Fruit fly (Drosophila melanogaster) whole organism, wandering third instar larva: Measurements from ENCODE around the gene JhI-21.
A peak's percentile ranks its signal among the peaks of the same experiment; 100 is the strongest.

Experiments used
- Abd-B ChIP-seq: fragments of >200 bp; optimal IDR thresholded peaks from 2 replicates; lab custom pipeline; 2017; ENCODE audit warnings: missing biosample characterization, missing genetic modification characterization
- CG32264 ChIP-seq: fragments of 200-800 bp; sonication (Bioruptor generic); optimal IDR thresholded peaks from 2 replicates; lab custom pipeline; 2016; ENCODE audit warnings: missing biosample characterization, missing genetic modification characterization
- CG9705 ChIP-seq: fragments of 200-800 bp; sonication (Bioruptor generic); optimal IDR thresholded peaks from 2 replicates; lab custom pipeline; 2018; ENCODE audit warnings: missing biosample characterization, mild to moderate bottlenecking, missing genetic modification characterization
- CrebA ChIP-seq: fragments of 200-800 bp; sonication (Bioruptor generic); optimal IDR thresholded peaks from 2 replicates; lab custom pipeline; 2016; ENCODE audit warnings: missing biosample characterization, mild to moderate bottlenecking, missing genetic modification characterization, borderline replicate concordance
- Dfd ChIP-seq: fragments of >200 bp; optimal IDR thresholded peaks from 2 replicates; lab custom pipeline; 2017; ENCODE audit warnings: missing biosample characterization, missing genetic modification characterization
- Dif ChIP-seq: fragments of 200-275, 200-300 bp; sonication (Bioruptor generic); optimal IDR thresholded peaks from 2 replicates; lab custom pipeline; 2018; ENCODE audit warnings: missing biosample characterization, missing genetic modification characterization; ENCODE audit not compliant: partially characterized antibody
- Hnf4 ChIP-seq: fragments of 200-800 bp; sonication (Bioruptor generic); optimal IDR thresholded peaks from 2 replicates; lab custom pipeline; 2016; ENCODE audit warnings: missing biosample characterization, mild to moderate bottlenecking, missing genetic modification characterization
- Hr78 ChIP-seq: fragments of >200 bp; optimal IDR thresholded peaks from 2 replicates; lab custom pipeline; 2017; ENCODE audit warnings: missing biosample characterization, missing genetic modification characterization
- Hr83 ChIP-seq: fragments of 200-300 bp; sonication (Bioruptor generic); optimal IDR thresholded peaks from 2 replicates; lab custom pipeline; 2016; ENCODE audit warnings: missing biosample characterization, mild to moderate bottlenecking, missing genetic modification characterization, moderate library complexity; ENCODE audit not compliant: poor library complexity, severe bottlenecking
- N ChIP-seq: fragments of >200 bp; optimal IDR thresholded peaks from 2 replicates; lab custom pipeline; 2018; ENCODE audit warnings: missing biosample characterization, missing external identifiers, missing genetic modification characterization
- OdsH ChIP-seq: fragments of 200-800 bp; sonication (Bioruptor generic); optimal IDR thresholded peaks from 2 replicates; lab custom pipeline; 2016; ENCODE audit warnings: missing biosample characterization, mild to moderate bottlenecking, missing genetic modification characterization
- Rel ChIP-seq, 2 experiments: fragments of 200-800 bp; sonication (Bioruptor generic) in 1 of 2; optimal IDR thresholded peaks; 2 replicates in 1 of 2; 3 replicates in 1 of 2; lab custom pipeline; 2016 to 2019; ENCODE audit warnings: mild to moderate bottlenecking in 2 of 2, missing biosample characterization in 2 of 2, missing genetic modification characterization in 2 of 2, moderate library complexity in 1 of 2
- Sp1 ChIP-seq: fragments of 200-800 bp; sonication (Bioruptor generic); optimal IDR thresholded peaks from 3 replicates; lab custom pipeline; 2019; ENCODE audit warnings: missing biosample characterization, mild to moderate bottlenecking, missing genetic modification characterization, moderate library complexity
- Vsx2 ChIP-seq: fragments of 200-300, 225-300 bp; sonication (Bioruptor generic); optimal IDR thresholded peaks from 2 replicates; lab custom pipeline; 2018; ENCODE audit warnings: missing biosample characterization, missing genetic modification characterization; ENCODE audit not compliant: partially characterized antibody
- br ChIP-seq: fragments of 200-800 bp; sonication (Bioruptor generic); optimal IDR thresholded peaks from 2 replicates; lab custom pipeline; 2016; ENCODE audit warnings: missing biosample characterization, missing genetic modification characterization
- dmrt93B ChIP-seq: fragments of 200-800 bp; sonication (Bioruptor generic); optimal IDR thresholded peaks from 2 replicates; lab custom pipeline; 2018; ENCODE audit warnings: missing biosample characterization, mild to moderate bottlenecking, missing genetic modification characterization
- dsf ChIP-seq: sonication (Bioruptor generic); optimal IDR thresholded peaks from 2 replicates; lab custom pipeline; 2016; ENCODE audit warnings: missing biosample characterization, missing genetic modification characterization, borderline replicate concordance
- ey ChIP-seq: fragments of 200-800 bp; sonication (Bioruptor generic); optimal IDR thresholded peaks from 2 replicates; lab custom pipeline; 2016; ENCODE audit warnings: missing biosample characterization, missing genetic modification characterization
- fru ChIP-seq: fragments of 200-800 bp; sonication (Bioruptor generic); optimal IDR thresholded peaks from 3 replicates; lab custom pipeline; 2016; ENCODE audit warnings: missing biosample characterization, mild to moderate bottlenecking, missing genetic modification characterization
- h ChIP-seq: fragments of 200-800 bp; sonication (Bioruptor generic); optimal IDR thresholded peaks from 3 replicates; lab custom pipeline; 2016; ENCODE audit warnings: missing biosample characterization, mild to moderate bottlenecking, missing genetic modification characterization
- jim ChIP-seq: fragments of 175-275, 200-325 bp; sonication (Bioruptor generic); optimal IDR thresholded peaks from 2 replicates; lab custom pipeline; 2016; ENCODE audit warnings: missing biosample characterization, mild to moderate bottlenecking, missing genetic modification characterization
- lola ChIP-seq: fragments of >200 bp; optimal IDR thresholded peaks from 2 replicates; lab custom pipeline; 2017; ENCODE audit warnings: missing biosample characterization, missing genetic modification characterization
- pan ChIP-seq: fragments of >200 bp; optimal IDR thresholded peaks from 2 replicates; lab custom pipeline; 2017
- psq ChIP-seq: fragments of 200-800 bp; sonication (Bioruptor generic); optimal IDR thresholded peaks from 3 replicates; lab custom pipeline; 2017; ENCODE audit warnings: missing biosample characterization, mild to moderate bottlenecking, missing genetic modification characterization, moderate library complexity
- rgr ChIP-seq: fragments of 200-800 bp; sonication (Bioruptor generic); optimal IDR thresholded peaks from 3 replicates; lab custom pipeline; 2016; ENCODE audit warnings: missing biosample characterization, mild to moderate bottlenecking, missing genetic modification characterization
- sv ChIP-seq: fragments of 200-800 bp; sonication (Bioruptor generic); optimal IDR thresholded peaks from 3 replicates; lab custom pipeline; 2016; ENCODE audit warnings: missing biosample characterization, missing genetic modification characterization
- tai ChIP-seq: sonication (Bioruptor generic); optimal IDR thresholded peaks from 2 replicates; lab custom pipeline; 2016; ENCODE audit warnings: missing biosample characterization, missing genetic modification characterization
- woc ChIP-seq: sonication (Bioruptor generic); optimal IDR thresholded peaks from 2 replicates; lab custom pipeline; 2016; ENCODE audit warnings: missing biosample characterization, mild to moderate bottlenecking, missing genetic modification characterization

JhI-21 gene

DNA sequence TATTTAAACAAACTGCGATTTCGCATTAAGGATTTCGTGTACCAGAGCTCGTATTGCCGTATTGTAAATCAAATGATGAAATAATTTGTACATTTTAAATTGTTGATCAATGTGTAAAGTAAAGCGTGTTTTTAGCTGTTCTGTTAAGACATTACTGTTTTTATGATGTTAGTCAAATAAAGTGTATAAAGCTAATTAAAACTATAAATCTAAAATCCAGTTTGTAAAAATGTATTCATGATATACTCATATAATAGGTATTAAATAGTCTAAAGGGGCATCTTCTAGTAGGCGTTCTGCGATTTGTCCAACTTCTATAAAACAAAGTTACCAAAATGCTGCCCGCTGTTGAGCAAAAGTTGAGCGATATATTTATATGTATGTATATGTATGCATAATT is 22.0 kb downstream of the JhI-21 start, which contains the start of gene CG18788:
CG18788 (plus strand) TSS at position 301 of the 400 bp plus-strand sequence.
- TF ChIP-seq dsf (no peak), OdsH (GFP tag; lab: Kevin White, UChicago) (no peak), Dfd (GFP tag; lab: Kevin White, UChicago) (no peak), Hnf4 (GFP tag; lab: Kevin White, UChicago) (no peak), sv (GFP tag; lab: Kevin White, UChicago) (no peak), Sp1 (GFP tag; lab: Kevin White, UChicago) (no peak), fru (GFP tag; lab: Kevin White, UChicago) (no peak), dmrt93B (no peak), tai (no peak)

DNA sequence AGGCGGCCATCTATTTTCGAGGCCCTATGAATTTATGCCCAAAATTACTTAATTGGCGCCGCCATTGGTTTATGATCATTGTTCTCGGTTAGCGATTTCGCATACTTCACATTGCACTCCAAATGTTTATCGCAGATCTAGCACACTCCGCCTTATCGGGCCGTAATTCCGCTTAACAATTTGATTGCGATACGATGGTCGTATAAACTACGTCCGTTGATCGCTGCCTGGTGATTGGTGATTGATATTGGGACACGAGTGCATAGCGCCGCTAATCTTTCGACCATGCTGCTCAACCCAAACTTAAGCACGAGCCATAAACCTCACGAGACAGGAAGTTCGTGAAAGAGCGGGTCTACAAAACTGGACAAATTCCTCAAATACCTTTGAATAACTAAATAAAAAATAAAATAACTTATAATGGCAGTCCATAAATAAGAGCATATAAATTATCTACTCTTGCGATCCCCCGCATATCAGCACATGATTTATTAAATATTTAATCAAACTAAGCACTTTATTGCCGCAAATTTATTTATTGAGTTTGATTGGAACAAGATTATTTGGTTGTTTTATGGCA is 25.2 kb downstream of the JhI-21 start:
- TF ChIP-seq Dfd (GFP tag; lab: Kevin White, UChicago) (no peak), br (GFP tag; lab: Kevin White, UChicago) (peak; percentile 15), rgr (GFP tag; lab: Kevin White, UChicago) (no peak), Rel (GFP tag; optimal IDR thresholded peaks at IDR 0.05; lab: Kevin White, UChicago) (no peak), Rel (tag; optimal IDR thresholded peaks at IDR 0.05; lab: Kevin White, UChicago) (peak; percentile 7), h (GFP tag; lab: Kevin White, UChicago) (peak; percentile 89)

DNA sequence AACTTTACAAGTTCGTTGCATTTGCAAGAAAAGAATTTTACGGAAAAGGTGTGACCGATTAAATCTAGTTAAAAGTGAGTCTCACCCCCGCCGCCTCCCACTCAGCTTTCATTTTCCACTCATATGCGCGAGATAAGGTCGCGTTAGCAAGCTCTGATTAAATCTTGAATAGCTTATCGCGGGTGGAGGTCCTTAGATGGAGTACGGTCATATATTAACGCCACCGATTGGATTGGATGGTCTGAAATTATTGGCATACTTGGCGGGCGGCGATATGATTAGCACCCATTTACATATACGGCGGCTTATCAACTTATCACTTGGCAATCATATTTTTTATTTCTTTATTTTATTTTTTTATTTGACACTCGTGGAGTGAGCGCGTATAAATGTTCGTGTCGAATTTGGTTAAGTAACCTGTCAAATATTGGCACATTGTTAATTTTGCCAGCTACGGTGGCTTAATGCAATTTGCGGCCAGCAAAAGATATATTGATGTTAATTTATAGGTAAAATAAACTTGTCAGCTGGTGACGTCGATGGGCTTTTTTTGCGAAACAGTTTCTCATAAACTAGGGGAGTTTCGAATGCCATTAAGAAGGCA is 26.1 kb downstream of the JhI-21 start:
- TF ChIP-seq Rel (GFP tag; optimal IDR thresholded peaks at IDR 0.05; lab: Kevin White, UChicago) (no peak), Rel (tag; optimal IDR thresholded peaks at IDR 0.05; lab: Kevin White, UChicago) (peak; percentile 15), psq (no peak), Sp1 (GFP tag; lab: Kevin White, UChicago) (peak; percentile 48), Hr78 (GFP tag; lab: Kevin White, UChicago) (no peak), Dif (peak; percentile 2), h (GFP tag; lab: Kevin White, UChicago) (peak; percentile 67), Vsx2 (GFP tag; lab: Kevin White, UChicago) (no peak), CrebA (no peak), br (GFP tag; lab: Kevin White, UChicago) (peak; percentile 51)
- TF ChIP-seq, all 38 proteins: peak for 5

DNA sequence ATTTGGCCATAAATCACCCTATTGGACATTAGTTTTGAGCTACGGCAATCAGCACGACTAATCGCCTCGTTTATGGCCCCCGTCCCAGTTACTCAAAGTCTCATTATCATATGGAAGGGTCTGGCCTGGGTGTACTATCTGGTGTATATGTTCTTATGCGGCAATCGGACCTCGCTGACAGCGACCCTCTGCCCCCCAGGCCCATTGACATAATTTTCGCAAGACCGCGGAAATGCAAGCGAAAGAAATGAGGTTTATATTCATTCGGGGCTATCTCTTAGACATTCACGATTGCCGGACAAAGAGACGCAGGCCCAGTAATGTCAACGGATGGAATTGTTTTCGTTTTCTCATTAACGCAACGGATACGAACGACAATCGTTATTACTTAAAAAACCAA is 27.0 kb downstream of the JhI-21 start:
- TF ChIP-seq lola: no peak
- TF ChIP-seq Dfd (GFP tag; lab: Kevin White, UChicago): no peak
- no peak for TF ChIP-seq jim (GFP tag; lab: Kevin White, UChicago)
- no peak for TF ChIP-seq CG32264 (GFP tag; lab: Kevin White, UChicago)
- no peak for TF ChIP-seq Dif
- TF ChIP-seq dmrt93B: no peak
- no peak for TF ChIP-seq rgr (GFP tag; lab: Kevin White, UChicago)
- TF ChIP-seq fru (GFP tag; lab: Kevin White, UChicago): no peak
- no peak for TF ChIP-seq Hnf4 (GFP tag; lab: Kevin White, UChicago)
- no peak for TF ChIP-seq pan (lab: Kevin White, UChicago)

DNA sequence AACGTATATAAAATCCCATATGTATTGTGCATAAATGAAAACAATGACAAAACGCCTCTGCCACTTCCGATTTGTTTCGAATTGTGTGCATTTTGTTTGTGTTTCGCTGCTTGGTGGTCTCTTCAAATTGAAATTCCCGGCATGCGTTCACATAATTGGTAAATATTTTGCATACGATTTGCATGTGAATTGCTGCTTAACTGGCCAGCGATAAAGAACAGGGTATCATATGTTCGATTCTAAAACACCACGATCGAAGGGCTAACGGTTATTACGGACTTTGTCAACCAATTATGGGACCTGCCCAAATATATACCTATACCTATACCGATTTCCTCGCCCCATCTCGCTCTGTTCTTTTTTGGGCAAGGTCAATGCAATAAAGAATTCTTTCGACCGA is 27.7 kb downstream of the JhI-21 start:
- TF ChIP-seq h (GFP tag; lab: Kevin White, UChicago) (no peak), sv (GFP tag; lab: Kevin White, UChicago) (no peak), Rel (GFP tag; optimal IDR thresholded peaks at IDR 0.05; lab: Kevin White, UChicago) (no peak), Rel (tag; optimal IDR thresholded peaks at IDR 0.05; lab: Kevin White, UChicago) (no peak), N (GFP tag; lab: Kevin White, UChicago) (no peak), CG9705 (GFP tag; lab: Kevin White, UChicago) (no peak), psq (no peak), Abd-B (GFP tag; lab: Kevin White, UChicago) (no peak), Dfd (GFP tag; lab: Kevin White, UChicago) (no peak), Sp1 (GFP tag; lab: Kevin White, UChicago) (no peak), woc (GFP tag; lab: Kevin White, UChicago) (no peak), OdsH (GFP tag; lab: Kevin White, UChicago) (no peak), Hr83 (GFP tag; lab: Kevin White, UChicago) (no peak), dsf (no peak), ey (no peak)
